Worm (Caenorhabditis elegans): ENCODE results near the gene D1044.7.

DNA sequence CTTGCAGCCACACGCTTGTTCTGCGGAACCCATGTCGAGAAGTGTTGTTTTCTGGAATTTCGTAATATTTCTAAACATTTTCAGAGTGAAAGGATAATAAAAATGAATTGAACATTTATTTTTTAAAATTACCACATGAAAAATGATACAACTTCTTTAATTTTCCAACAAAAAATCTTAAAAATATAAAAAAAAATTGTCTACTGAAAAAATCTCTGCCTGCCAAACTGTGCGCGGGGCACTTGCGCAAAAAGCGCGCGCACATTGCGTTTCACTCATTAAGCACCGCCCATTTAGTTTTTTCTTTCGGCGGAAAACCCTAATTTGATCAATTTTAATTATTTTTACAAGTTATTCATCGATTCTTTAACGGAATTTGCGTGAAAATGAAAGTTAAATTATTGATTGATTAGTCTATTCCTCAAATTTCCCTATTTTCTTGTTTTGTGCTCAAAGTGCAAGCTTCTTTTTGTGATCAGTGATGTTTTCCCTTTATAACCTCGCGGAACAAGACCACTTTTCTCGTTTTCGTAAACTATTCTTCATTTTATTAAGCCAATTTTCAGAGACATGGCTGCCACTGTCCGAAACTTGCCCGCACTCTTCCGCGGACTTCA lies 46.4 kb upstream of the D1044.7 start, which contains the start of the genes nmad-1 and hach-1:
- peak; percentile 67 for TF ChIP-seq ztf-11 (tag; optimal IDR thresholded peaks at IDR 0.05)
- TF ChIP-seq lsy-2 (tag; optimal IDR thresholded peaks at IDR 0.05): peak; percentile 64
- TF ChIP-seq snpc-4 (tag; optimal IDR thresholded peaks at IDR 0.05): no peak
- no peak for TF ChIP-seq unc-62 (GFP tag; optimal IDR thresholded peaks at IDR 0.05)
- no peak for TF ChIP-seq zip-8 (tag; optimal IDR thresholded peaks at IDR 0.05)

Data from whole organism, mixed stage, embryonic.